Worm (Caenorhabditis elegans) whole organism, L1 larva: ENCODE measurements around the gene ccar-1.

Experiments used
- efl-1 ChIP-seq, 4 experiments: fragments of 150-350 bp; optimal IDR thresholded peaks in 3 of 4; peaks in 1 of 4; 1 replicate in 1 of 4; 2 replicates in 3 of 4; lab custom pipeline; 2014; ENCODE audit warnings: missing biosample characterization in 2 of 4, missing genetic modification characterization in 2 of 4, missing genetic modification reagents in 2 of 4
- mep-1 ChIP-seq: fragments of 150-350 bp; optimal IDR thresholded peaks from 2 replicates; lab custom pipeline; 2014; ENCODE audit warnings: missing biosample characterization, missing genetic modification characterization
- nhr-28 ChIP-seq: fragments of 150-350 bp; optimal IDR thresholded peaks from 2 replicates; lab custom pipeline; 2014; ENCODE audit warnings: missing biosample characterization, missing genetic modification characterization

- TF ChIP-seq efl-1 (optimal IDR thresholded peaks at IDR 0.05; lab: Kevin White, UChicago) (peak in 1 of 2 experiments; percentile 17), efl-1 (GFP tag; optimal IDR thresholded peaks at IDR 0.05 in 1 of 2; lab: Kevin White, UChicago) (peak; percentile 53 to 91), nhr-28 (tag; lab: Kevin White, UChicago) (no peak), mep-1 (no peak)
Observed at ce11 chrIV:14119327-14119726, 48.0 kb downstream of the ccar-1 start.
